Fruit fly (Drosophila melanogaster) whole organism, embryonic: ENCODE measurements around the gene CG3909.

Experiments
- Antp ChIP-seq: fragments of 200-800 bp; sonication (Bioruptor generic); optimal IDR thresholded peaks from 3 replicates; lab custom pipeline; 2016; ENCODE audit warnings: missing biosample characterization, missing genetic modification characterization
- C15 ChIP-seq: fragments of 200-800 bp; sonication (Bioruptor generic); IDR thresholded peaks from 3 replicates; pipeline ENCODE4 v1.3.6; 2022; ENCODE audit warnings: missing biosample characterization, missing genetic modification characterization
- CG10209 ChIP-seq: fragments of 200-800 bp; sonication (Bioruptor generic); optimal IDR thresholded peaks from 3 replicates; lab custom pipeline; 2017; ENCODE audit warnings: missing biosample characterization, mild to moderate bottlenecking, missing genetic modification characterization, missing genetic modification reagents
- CG10274 ChIP-seq: fragments of 200-800 bp; sonication (Bioruptor generic); optimal IDR thresholded peaks from 3 replicates; lab custom pipeline; 2017; ENCODE audit warnings: missing biosample characterization, mild to moderate bottlenecking, missing genetic modification characterization
- CG10366 ChIP-seq: fragments of 200-800 bp; sonication (Bioruptor generic); IDR thresholded peaks from 2 replicates; pipeline ENCODE4 v1.3.6; 2022; ENCODE audit warnings: missing biosample characterization, missing genetic modification characterization
- CG10543 ChIP-seq: fragments of 200-800 bp; sonication (Bioruptor generic); optimal IDR thresholded peaks from 3 replicates; lab custom pipeline; 2017; ENCODE audit warnings: missing biosample characterization, mild to moderate bottlenecking, missing genetic modification characterization, moderate library complexity
- CG10565 ChIP-seq: fragments of 200-800 bp; sonication (Bioruptor generic); optimal IDR thresholded peaks from 3 replicates; lab custom pipeline; 2016; ENCODE audit warnings: missing biosample characterization, mild to moderate bottlenecking, missing genetic modification characterization
- CG11085 ChIP-seq: fragments of 200-800 bp; sonication (Bioruptor generic); IDR thresholded peaks from 2 replicates; pipeline ENCODE4 v1.3.6; 2022; ENCODE audit warnings: missing biosample characterization, missing genetic modification characterization
- CG12071 ChIP-seq: fragments of 200-800 bp; sonication (Bioruptor generic); optimal IDR thresholded peaks from 3 replicates; lab custom pipeline; 2018; ENCODE audit warnings: missing biosample characterization, mild to moderate bottlenecking, missing genetic modification characterization
- CG12155 ChIP-seq: fragments of 200-800 bp; sonication (Bioruptor generic); optimal IDR thresholded peaks from 3 replicates; lab custom pipeline; 2016; ENCODE audit warnings: missing biosample characterization, missing genetic modification characterization
- CG12219 ChIP-seq: fragments of 200-800 bp; sonication (Bioruptor generic); optimal IDR thresholded peaks from 3 replicates; lab custom pipeline; 2018; ENCODE audit warnings: missing biosample characterization, mild to moderate bottlenecking, missing genetic modification characterization
- CG12744 ChIP-seq: fragments of 200-800 bp; sonication (Bioruptor generic); optimal IDR thresholded peaks from 2 replicates; lab custom pipeline; 2016; ENCODE audit warnings: missing biosample characterization, missing genetic modification characterization
- CG13123 ChIP-seq: fragments of 200-800 bp; sonication (Bioruptor generic); optimal IDR thresholded peaks from 2 replicates; lab custom pipeline; 2016; ENCODE audit warnings: missing biosample characterization, missing genetic modification characterization
- CG14710 ChIP-seq: fragments of 200-800 bp; sonication (Bioruptor generic); optimal IDR thresholded peaks from 3 replicates; lab custom pipeline; 2019; ENCODE audit warnings: missing biosample characterization, mild to moderate bottlenecking, missing genetic modification characterization, moderate library complexity
- CG16813 ChIP-seq: fragments of 200-800 bp; sonication (Bioruptor generic); IDR thresholded peaks from 3 replicates; pipeline ENCODE4 v1.3.6; 2022; ENCODE audit warnings: missing biosample characterization, missing genetic modification characterization; ENCODE audit not compliant: partially characterized antibody
- CG17612 ChIP-seq: fragments of 200-800 bp; sonication (Bioruptor generic); IDR thresholded peaks from 2 replicates; pipeline ENCODE4 v1.3.6; 2022; ENCODE audit warnings: missing biosample characterization, missing genetic modification characterization
- CG1832 ChIP-seq: fragments of 200-800 bp; sonication (Bioruptor generic); optimal IDR thresholded peaks from 2 replicates; lab custom pipeline; 2017; ENCODE audit warnings: missing biosample characterization, mild to moderate bottlenecking, missing genetic modification characterization, inconsistent platforms
- CG18599 ChIP-seq: fragments of 200-800 bp; sonication (Bioruptor generic); optimal IDR thresholded peaks from 3 replicates; lab custom pipeline; 2017; ENCODE audit warnings: missing biosample characterization, missing genetic modification characterization, mild to moderate bottlenecking, moderate library complexity, missing genetic modification reagents
- CG2889 ChIP-seq: fragments of 200-800 bp; sonication (Bioruptor generic); IDR thresholded peaks from 3 replicates; pipeline ENCODE4 v1.3.6; 2022; ENCODE audit warnings: missing biosample characterization, missing genetic modification characterization
- CG42726 ChIP-seq: fragments of 200-800 bp; sonication (Bioruptor generic); IDR thresholded peaks from 2 replicates; pipeline ENCODE4 v1.3.6; 2022; ENCODE audit warnings: missing biosample characterization, missing genetic modification characterization; ENCODE audit not compliant: partially characterized antibody
- CG7271 ChIP-seq: fragments of 200-800 bp; sonication (Bioruptor generic); optimal IDR thresholded peaks from 2 replicates; lab custom pipeline; 2018; ENCODE audit warnings: missing biosample characterization, mild to moderate bottlenecking, missing genetic modification characterization, moderate library complexity
- CG7839 ChIP-seq: fragments of 200-800 bp; sonication (Bioruptor generic); optimal IDR thresholded peaks from 3 replicates; lab custom pipeline; 2018; ENCODE audit warnings: missing biosample characterization, mild to moderate bottlenecking, missing genetic modification characterization, moderate library complexity
- CG7963 ChIP-seq: fragments of 200-800 bp; sonication (Bioruptor generic); IDR thresholded peaks from 3 replicates; pipeline ENCODE4 v1.3.6; 2022; ENCODE audit warnings: missing biosample characterization, missing genetic modification characterization; ENCODE audit not compliant: partially characterized antibody
- CG9437 ChIP-seq: fragments of 200-800 bp; sonication (Bioruptor generic); optimal IDR thresholded peaks from 2 replicates; lab custom pipeline; 2018; ENCODE audit warnings: missing biosample characterization, mild to moderate bottlenecking, missing genetic modification characterization
- D19A ChIP-seq: fragments of 200-800 bp; optimal IDR thresholded peaks from 3 replicates; lab custom pipeline; 2019; ENCODE audit warnings: missing biosample characterization, mild to moderate bottlenecking, missing genetic modification characterization, moderate library complexity
- Dll ChIP-seq: fragments of 200-800 bp; sonication (Bioruptor generic); IDR thresholded peaks from 4 replicates; pipeline ENCODE4 v1.3.6; 2022; ENCODE audit warnings: missing biosample characterization, missing genetic modification characterization; ENCODE audit not compliant: partially characterized antibody
- Doc3 ChIP-seq: fragments of 200-800 bp; sonication (Bioruptor generic); IDR thresholded peaks from 3 replicates; pipeline ENCODE4 v1.3.6; 2022; ENCODE audit warnings: missing biosample characterization, missing genetic modification characterization; ENCODE audit not compliant: partially characterized antibody
- Ets97D ChIP-seq: fragments of 200-800 bp; sonication (Bioruptor generic); optimal IDR thresholded peaks from 3 replicates; lab custom pipeline; 2016; ENCODE audit warnings: missing biosample characterization, missing genetic modification characterization
- Gsc ChIP-seq: fragments of 200-800 bp; sonication (Bioruptor generic); IDR thresholded peaks from 2 replicates; pipeline ENCODE4 v1.3.6; 2022; ENCODE audit warnings: missing biosample characterization, missing genetic modification characterization
- HLH54F ChIP-seq: fragments of 200-800 bp; sonication (Bioruptor generic); optimal IDR thresholded peaks from 3 replicates; lab custom pipeline; 2016; ENCODE audit warnings: missing biosample characterization, missing genetic modification characterization
- Hsf ChIP-seq: fragments of 200-800 bp; sonication (Bioruptor generic); optimal IDR thresholded peaks from 3 replicates; lab custom pipeline; 2016; ENCODE audit warnings: missing biosample characterization, missing genetic modification characterization
- MBD-R2 ChIP-seq: fragments of 200-800 bp; sonication (Bioruptor generic); IDR thresholded peaks from 2 replicates; pipeline ENCODE4 v1.3.6; 2022; ENCODE audit warnings: missing biosample characterization, missing genetic modification characterization
- Med ChIP-seq: fragments of 200-800 bp; sonication (Bioruptor generic); peaks from one replicate; lab custom pipeline; 2016; ENCODE audit warnings: missing biosample characterization, missing genetic modification characterization, mild to moderate bottlenecking, inconsistent platforms, moderate library complexity
- Meics ChIP-seq: fragments of 200-800 bp; sonication (Bioruptor generic); optimal IDR thresholded peaks from 2 replicates; lab custom pipeline; 2017; ENCODE audit warnings: missing biosample characterization, mild to moderate bottlenecking, missing genetic modification characterization
- Nf-YC ChIP-seq: fragments of 200-800 bp; optimal IDR thresholded peaks from 3 replicates; lab custom pipeline; 2019; ENCODE audit warnings: missing biosample characterization, mild to moderate bottlenecking, missing genetic modification characterization, moderate library complexity
- Xrp1 ChIP-seq: fragments of 200-800 bp; sonication (Bioruptor generic); IDR thresholded peaks from 2 replicates; pipeline ENCODE4 v1.3.6; 2022; ENCODE audit warnings: missing biosample characterization, missing genetic modification characterization
- ato ChIP-seq: fragments of 200-800 bp; sonication (Bioruptor generic); IDR thresholded peaks from 2 replicates; pipeline ENCODE4 v1.3.6; 2022; ENCODE audit warnings: missing biosample characterization, missing genetic modification characterization; ENCODE audit not compliant: partially characterized antibody
- chinmo ChIP-seq: fragments of 200-800 bp; sonication (Bioruptor generic); IDR thresholded peaks from 4 replicates; pipeline ENCODE4 v1.3.6; 2022; ENCODE audit warnings: missing biosample characterization, missing genetic modification characterization; ENCODE audit not compliant: partially characterized antibody
- ind ChIP-seq: fragments of 200-800 bp; sonication (Bioruptor generic); optimal IDR thresholded peaks from 3 replicates; lab custom pipeline; 2016; ENCODE audit warnings: missing biosample characterization, missing genetic modification characterization
- kah ChIP-seq: fragments of 200-800 bp; sonication (Bioruptor generic); optimal IDR thresholded peaks from 2 replicates; lab custom pipeline; 2018; ENCODE audit warnings: missing biosample characterization, mild to moderate bottlenecking, missing genetic modification characterization
- kay ChIP-seq: fragments of 200-800 bp; sonication (Bioruptor generic); optimal IDR thresholded peaks from 2 replicates; lab custom pipeline; 2016; ENCODE audit warnings: missing biosample characterization, missing genetic modification characterization
- lov ChIP-seq, 2 experiments: fragments of 200-800 bp in 1 of 2; fragments of >200 bp in 1 of 2; sonication (Bioruptor generic) in 1 of 2; IDR thresholded peaks in 1 of 2; optimal IDR thresholded peaks in 1 of 2; 2 replicates in 1 of 2; 3 replicates in 1 of 2; pipeline versions ENCODE4 v1.3.6 to Lab custom; 2017 to 2022; ENCODE audit warnings: missing biosample characterization in 1 of 2, missing genetic modification characterization in 1 of 2
- mld ChIP-seq: fragments of 200-800 bp; sonication (Bioruptor generic); IDR thresholded peaks from 3 replicates; pipeline ENCODE4 v1.3.6; 2022; ENCODE audit warnings: missing biosample characterization, missing genetic modification characterization; ENCODE audit not compliant: partially characterized antibody
- pan ChIP-seq, 4 experiments: fragments of >200 bp in 3 of 4; fragments of 200-800 bp in 1 of 4; sonication (Bioruptor generic) in 1 of 4; optimal IDR thresholded peaks in 3 of 4; IDR thresholded peaks in 1 of 4; 2 replicates each; pipeline versions ENCODE4 v1.3.6 to Lab custom; 2017 to 2022; ENCODE audit warnings: missing biosample characterization in 2 of 4, missing genetic modification characterization in 2 of 4, mixed read lengths in 1 of 4
- pb ChIP-seq: fragments of 200-800 bp; sonication (Bioruptor generic); optimal IDR thresholded peaks from 3 replicates; lab custom pipeline; 2016; ENCODE audit warnings: missing biosample characterization, missing genetic modification characterization
- pros ChIP-seq: fragments of 200-800 bp; sonication (Bioruptor generic); optimal IDR thresholded peaks from 3 replicates; lab custom pipeline; 2019; ENCODE audit warnings: missing biosample characterization, mild to moderate bottlenecking, missing genetic modification characterization, moderate library complexity
- sisA ChIP-seq: fragments of 200-800 bp; sonication (Bioruptor generic); IDR thresholded peaks from 2 replicates; pipeline ENCODE4 v1.3.6; 2022; ENCODE audit warnings: missing biosample characterization, missing genetic modification characterization
- sna ChIP-seq: fragments of 200-800 bp; sonication (Bioruptor generic); IDR thresholded peaks from 2 replicates; pipeline ENCODE4 v1.3.6; 2022; ENCODE audit warnings: missing biosample characterization, missing genetic modification characterization; ENCODE audit not compliant: partially characterized antibody

CG3909 gene

DNA sequence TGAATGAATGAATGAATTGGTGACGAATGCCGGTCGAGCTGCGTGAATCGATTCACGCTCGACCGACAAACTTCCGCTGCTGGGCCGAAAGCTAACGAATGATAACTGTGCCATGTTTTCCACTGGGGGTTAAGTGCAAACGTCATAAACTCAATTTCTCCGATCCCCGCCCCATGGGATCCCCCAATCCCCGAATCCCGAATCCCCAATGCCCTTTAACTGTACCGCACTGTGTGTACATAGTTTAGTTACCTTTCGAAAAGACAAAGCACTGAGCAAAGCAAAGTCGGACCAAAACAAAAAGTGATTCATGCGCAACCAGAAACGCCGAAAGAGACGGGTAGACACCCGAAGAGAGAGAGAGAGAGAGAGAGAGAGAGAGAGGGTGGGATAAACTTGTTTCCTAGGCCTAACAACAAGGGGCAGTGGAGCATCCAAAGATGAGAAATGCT, 8.0 kb upstream of the CG3909 start (continued):
- TF ChIP-seq CG12219 (GFP tag; lab: Kevin White, UChicago) (no peak), kay (GFP tag; lab: Kevin White, UChicago) (peak; percentile 80), Doc3 (no peak), CG10274 (GFP tag; lab: Kevin White, UChicago) (no peak), CG17612 (GFP tag; lab: Robert Waterston, UW) (no peak), CG13123 (GFP tag; lab: Kevin White, UChicago) (no peak), lov (optimal IDR thresholded peaks at IDR 0.05; lab: Kevin White, UChicago) (no peak), lov (GFP tag; IDR thresholded peaks at IDR 0.05; lab: Robert Waterston, UW) (no peak), sisA (GFP tag; lab: Robert Waterston, UW) (no peak), Hsf (GFP tag; lab: Kevin White, UChicago) (no peak), pan (optimal IDR thresholded peaks at IDR 0.05; lab: Kevin White, UChicago) (no peak), pan (GFP tag; optimal IDR thresholded peaks at IDR 0.05 in 1 of 2, IDR thresholded peaks at IDR 0.05 in 1 of 2) (peak in 1 of 2 experiments; percentile 35), pb (GFP tag; lab: Kevin White, UChicago) (no peak), CG7271 (tag; lab: Kevin White, UChicago) (no peak), Xrp1 (GFP tag; lab: Robert Waterston, UW) (no peak), pros (GFP tag; lab: Kevin White, UChicago) (peak; percentile 32), HLH54F (no peak), chinmo (GFP tag; lab: Robert Waterston, UW) (0 out of 4 replicates have a peak, but pooled peaks have one; percentile 44), CG16813 (GFP tag; lab: Robert Waterston, UW) (no peak), CG2889 (GFP tag; lab: Robert Waterston, UW) (no peak), Antp (GFP tag; lab: Kevin White, UChicago) (no peak), CG1832 (no peak), Med (GFP tag; lab: Kevin White, UChicago) (peak; percentile 58), CG12155 (GFP tag; lab: Kevin White, UChicago) (no peak), Gsc (GFP tag; lab: Robert Waterston, UW) (no peak), CG12744 (GFP tag; lab: Kevin White, UChicago) (no peak), CG42726 (GFP tag; lab: Robert Waterston, UW) (no peak), Meics (GFP tag; lab: Kevin White, UChicago) (peak; percentile 89), CG11085 (no peak), Nf-YC (peak; percentile 28), Ets97D (GFP tag; lab: Kevin White, UChicago) (no peak), CG7839 (tag; lab: Kevin White, UChicago) (no peak), kah (GFP tag; lab: Kevin White, UChicago) (no peak), CG10565 (GFP tag; lab: Kevin White, UChicago) (no peak), CG12071 (GFP tag; lab: Kevin White, UChicago) (no peak), CG14710 (tag; lab: Kevin White, UChicago) (no peak), CG18599 (GFP tag; lab: Kevin White, UChicago) (no peak), mld (0 out of 3 replicates have a peak, but pooled peaks have one; percentile 39), sna (0 out of 2 replicates have a peak, but pooled peaks have one; percentile 14), MBD-R2 (no peak), CG9437 (GFP tag; lab: Kevin White, UChicago) (no peak), D19A (tag; lab: Kevin White, UChicago) (peak; percentile 41), ato (GFP tag; lab: Robert Waterston, UW) (no peak), CG10366 (GFP tag; lab: Robert Waterston, UW) (no peak), C15 (GFP tag; lab: Robert Waterston, UW) (no peak), CG10543 (GFP tag; lab: Kevin White, UChicago) (peak; percentile 7), CG7963 (GFP tag; lab: Robert Waterston, UW) (no peak), Dll (GFP tag; lab: Robert Waterston, UW) (0 out of 4 replicates have a peak, but pooled peaks have one; percentile 17), CG10209 (GFP tag; lab: Kevin White, UChicago) (no peak), ind (no peak)
